Fruit fly (Drosophila melanogaster): ENCODE measurements around the gene CG11927.

Gene CG11927

DNA sequence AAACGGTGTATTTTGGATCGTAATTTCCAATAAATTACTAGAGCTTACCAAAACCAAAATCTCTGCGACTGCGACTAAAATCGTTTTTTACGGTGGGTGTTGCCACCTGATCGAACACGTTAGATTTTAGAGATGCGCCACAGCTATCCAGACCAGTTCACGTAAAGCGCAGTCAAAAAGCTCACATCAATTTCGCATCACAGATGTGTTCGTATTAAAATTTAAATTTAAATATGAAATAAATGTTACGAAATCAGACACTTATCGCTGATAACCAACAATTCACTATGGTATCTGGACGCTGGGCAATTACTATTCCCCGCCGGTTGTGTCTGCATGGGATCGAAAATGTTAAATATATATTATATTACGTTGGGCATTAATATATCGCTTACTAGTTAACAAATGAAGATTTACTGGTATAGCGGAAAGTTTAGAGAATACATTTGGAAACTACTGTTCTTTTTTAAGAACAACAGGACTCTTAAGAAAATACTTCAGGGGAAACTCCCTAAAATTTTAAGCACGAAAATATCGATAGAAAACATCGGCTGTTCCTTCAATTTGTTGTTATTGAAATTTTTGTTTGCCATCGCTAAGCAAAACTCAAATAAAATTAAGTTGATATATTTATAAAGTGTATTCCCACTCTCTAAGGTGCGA lies at the start of gene CG11927, which contains the start of gene mxt (continued):
- TF ChIP-seq Mad (GFP tag; optimal IDR thresholded peaks at IDR 0.05) (peak; percentile 31), C15 (GFP tag; IDR thresholded peaks at IDR 0.05) (no peak), jumu (GFP tag; optimal IDR thresholded peaks at IDR 0.05) (no peak), twi (tag; optimal IDR thresholded peaks at IDR 0.05) (no peak), lbe (GFP tag; optimal IDR thresholded peaks at IDR 0.05) (no peak), Dbx (GFP tag; IDR thresholded peaks at IDR 0.05) (no peak), CG14965 (GFP tag; optimal IDR thresholded peaks at IDR 0.05; ENCODE audit: borderline replicate concordance) (no peak), CG3065 (GFP tag; optimal IDR thresholded peaks at IDR 0.05) (no peak), ewg (GFP tag; optimal IDR thresholded peaks at IDR 0.05) (no peak), grn (GFP tag; optimal IDR thresholded peaks at IDR 0.05) (no peak), tio (GFP tag; optimal IDR thresholded peaks at IDR 0.05) (no peak), CG13894 (tag; optimal IDR thresholded peaks at IDR 0.05) (no peak), vfl (GFP tag; optimal IDR thresholded peaks at IDR 0.05) (peak; percentile 8), ro (GFP tag; IDR thresholded peaks at IDR 0.05) (no peak), Atf6 (GFP tag; IDR thresholded peaks at IDR 0.05) (no peak), CG1792 (GFP tag; optimal IDR thresholded peaks at IDR 0.05) (peak; percentile 15), CG16863 (GFP tag; optimal IDR thresholded peaks at IDR 0.05) (no peak), CrebB (tag; optimal IDR thresholded peaks at IDR 0.05) (no peak), CG2889 (GFP tag; IDR thresholded peaks at IDR 0.05) (no peak), CG33557 (GFP tag; optimal IDR thresholded peaks at IDR 0.05) (no peak), CG18262 (tag; optimal IDR thresholded peaks at IDR 0.05) (peak; percentile 40), CG12071 (GFP tag; optimal IDR thresholded peaks at IDR 0.05) (no peak), sisA (GFP tag; IDR thresholded peaks at IDR 0.05) (peak; percentile 51), CG16813 (GFP tag; IDR thresholded peaks at IDR 0.05; ENCODE audit: partially characterized antibody) (peak; percentile 88), CG11723 (GFP tag; optimal IDR thresholded peaks at IDR 0.05) (no peak), Sox102F (GFP tag; optimal IDR thresholded peaks at IDR 0.05) (no peak), ap (GFP tag; IDR thresholded peaks at IDR 0.05) (no peak), CG13287 (GFP tag; IDR thresholded peaks at IDR 0.05; ENCODE audit: partially characterized antibody) (peak; percentile 90), CG9817 (tag; optimal IDR thresholded peaks at IDR 0.05) (peak; percentile 55), gcm (GFP tag; optimal IDR thresholded peaks at IDR 0.05) (no peak), Lhr (GFP tag; optimal IDR thresholded peaks at IDR 0.05) (peak; percentile 28), CG2116 (GFP tag; optimal IDR thresholded peaks at IDR 0.05) (peak; percentile 53), CG11456 (GFP tag; IDR thresholded peaks at IDR 0.05) (peak; percentile 75; the same call in 2 of the 3 replicates), unc-4 (GFP tag; IDR thresholded peaks at IDR 0.05; ENCODE audit: partially characterized antibody) (peak; percentile 87), NC2α (GFP tag; optimal IDR thresholded peaks at IDR 0.05) (no peak), CG7928 (GFP tag; optimal IDR thresholded peaks at IDR 0.05) (no peak), gfzf (GFP tag; optimal IDR thresholded peaks at IDR 0.05) (no peak), sd (tag; optimal IDR thresholded peaks at IDR 0.05) (no peak), Bteb2 (GFP tag; optimal IDR thresholded peaks at IDR 0.05) (no peak), bcd (GFP tag; optimal IDR thresholded peaks at IDR 0.05) (no peak), tap (tag; optimal IDR thresholded peaks at IDR 0.05) (no peak), wek (GFP tag; optimal IDR thresholded peaks at IDR 0.05) (no peak), NK7.1 (GFP tag; optimal IDR thresholded peaks at IDR 0.05) (no peak), CG7963 (GFP tag; IDR thresholded peaks at IDR 0.05; ENCODE audit: partially characterized antibody) (peak; percentile 77), CG18476 (GFP tag; optimal IDR thresholded peaks at IDR 0.05) (peak; percentile 34), GATAe (GFP tag; conservative IDR thresholded peaks at IDR 0.05) (no peak), CG14441 (GFP tag; IDR thresholded peaks at IDR 0.05) (0 out of 2 replicates have a peak, but pooled peaks have one; percentile 40), CG1832 (GFP tag; optimal IDR thresholded peaks at IDR 0.05) (no peak), CG30020 (tag; optimal IDR thresholded peaks at IDR 0.05) (peak; percentile 44), psq (GFP tag; optimal IDR thresholded peaks at IDR 0.05) (no peak)
